Worm (Caenorhabditis elegans) whole organism, midembryonic: Measurements from ENCODE around the gene tag-276.

Experiments
- T22C8.4 ChIP-seq: fragments of 200-800 bp; sonication (Bioruptor generic); IDR thresholded peaks from 2 replicates; pipeline ENCODE4 v1.3.6; 2022; ENCODE audit warnings: missing genetic modification characterization, missing compliant biosample characterization
- cog-1 ChIP-seq: sonication (generic microtip); optimal IDR thresholded peaks from 2 replicates; lab custom pipeline; 2016; ENCODE audit warnings: missing genetic modification characterization, missing compliant biosample characterization
- flt-1 ChIP-seq: fragments of 200-800 bp; sonication (Bioruptor generic); IDR thresholded peaks from 2 replicates; pipeline ENCODE4 v1.3.6; 2022; ENCODE audit warnings: missing genetic modification characterization, missing compliant biosample characterization
- klf-2 ChIP-seq: fragments of 200-800 bp; sonication (Bioruptor generic); conservative IDR thresholded peaks from 2 replicates; pipeline ENCODE4 v1.3.6; 2022; ENCODE audit warnings: missing genetic modification reagents, missing genetic modification characterization, missing compliant biosample characterization
- med-1 ChIP-seq: sonication (generic microtip); optimal IDR thresholded peaks from 2 replicates; lab custom pipeline; 2017; ENCODE audit warnings: missing genetic modification characterization, mild to moderate bottlenecking, missing compliant biosample characterization, antibody characterized with exemption, missing genetic modification reagents; ENCODE audit not compliant: insufficient read depth
- ref-1 ChIP-seq: fragments of 200-800 bp; sonication (Bioruptor generic); conservative IDR thresholded peaks from 2 replicates; pipeline ENCODE4 v1.3.6; 2022; ENCODE audit warnings: missing genetic modification reagents, missing genetic modification characterization, missing compliant biosample characterization
- tab-1 ChIP-seq: fragments of 200-800 bp; sonication (Bioruptor generic); IDR thresholded peaks from 2 replicates; pipeline ENCODE4 v1.3.6; 2022; ENCODE audit warnings: missing genetic modification characterization, missing compliant biosample characterization
- ztf-23 ChIP-seq: fragments of 200-800 bp; sonication (Bioruptor generic); IDR thresholded peaks from 2 replicates; pipeline ENCODE4 v1.3.6; 2022; ENCODE audit warnings: missing genetic modification reagents, missing genetic modification characterization, missing compliant biosample characterization
- ztf-29 ChIP-seq: fragments of 200-800 bp; sonication (Bioruptor generic); IDR thresholded peaks from 2 replicates; pipeline ENCODE4 v1.3.6; 2022; ENCODE audit warnings: missing genetic modification reagents, missing genetic modification characterization, missing compliant biosample characterization

ce11 chrII:12266797-12267196 lies 17.9 kb upstream of the tag-276 start:
- TF ChIP-seq flt-1 (no peak), klf-2 (GFP tag; lab: Robert Waterston, UW) (no peak), ztf-29 (GFP tag; lab: Robert Waterston, UW) (no peak), ztf-23 (GFP tag; lab: Robert Waterston, UW) (no peak), cog-1 (tag; lab: Kevin White, UChicago) (no peak), ref-1 (no peak), T22C8.4 (GFP tag; lab: Robert Waterston, UW) (no peak), tab-1 (no peak), med-1 (GFP tag; lab: Kevin White, UChicago) (no peak)
